Fruit fly (Drosophila melanogaster): Measurements from ENCODE around the gene Rga.

Gene Rga

DNA sequence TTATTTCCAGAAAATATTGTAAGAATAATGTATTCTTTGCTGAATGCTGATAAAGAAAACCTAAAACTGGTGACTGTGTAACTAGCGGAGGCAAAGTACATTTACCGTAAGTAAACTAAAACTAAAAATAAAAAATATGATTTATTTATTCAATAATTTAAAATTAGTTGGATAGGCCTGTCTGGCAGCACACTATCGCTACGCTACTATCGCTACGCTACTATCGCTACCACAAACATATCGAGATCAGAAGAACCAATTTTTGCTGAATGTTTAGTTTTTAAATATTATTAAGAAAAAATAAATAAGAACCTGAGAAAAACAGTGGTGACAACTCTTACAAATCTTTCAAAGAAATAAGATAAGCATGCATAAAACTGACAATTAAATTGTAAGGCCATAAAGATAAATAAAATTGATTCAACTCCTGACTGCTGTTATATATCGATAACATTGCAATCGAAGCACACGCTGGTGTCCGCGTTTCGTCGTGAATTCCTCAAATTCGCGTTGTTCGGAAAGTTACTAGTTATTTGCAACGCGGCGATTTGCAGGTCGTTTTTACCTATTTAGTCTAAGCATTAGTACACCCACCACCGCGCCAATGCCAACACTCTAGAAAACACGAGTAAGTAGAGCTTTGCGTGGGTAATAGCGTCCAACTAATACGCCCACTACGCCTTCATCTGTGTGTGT, 47.4 kb upstream of the Rga start, which contains the start of gene Wdr33 (continued):
- TF ChIP-seq Oli (tag; optimal IDR thresholded peaks at IDR 0.05) (peak; percentile 48), CG17186 (GFP tag; optimal IDR thresholded peaks at IDR 0.05) (no peak), CG34422 (GFP tag; IDR thresholded peaks at IDR 0.05) (peak; percentile 14; the same call in 1 of the 3 replicates), CG8359 (GFP tag; optimal IDR thresholded peaks at IDR 0.05; ENCODE audit: borderline replicate concordance) (no peak), CG7987 (GFP tag; optimal IDR thresholded peaks at IDR 0.05) (no peak), HmgD (GFP tag; optimal IDR thresholded peaks at IDR 0.05) (no peak), CG31224 (GFP tag; IDR thresholded peaks at IDR 0.05) (no peak), crc (GFP tag; optimal IDR thresholded peaks at IDR 0.05) (no peak), CG13424 (tag; optimal IDR thresholded peaks at IDR 0.05) (peak; percentile 56), CG10209 (GFP tag; optimal IDR thresholded peaks at IDR 0.05) (peak; percentile 27), Ada2b (GFP tag; IDR thresholded peaks at IDR 0.05) (no peak), peb (GFP tag; IDR thresholded peaks at IDR 0.05) (no peak), CG1233 (GFP tag; optimal IDR thresholded peaks at IDR 0.05) (no peak), Blimp-1 (GFP tag; optimal IDR thresholded peaks at IDR 0.05) (no peak), CG17361 (GFP tag; IDR thresholded peaks at IDR 0.05) (peak; percentile 65; the same call in 2 of the 3 replicates), CG18599 (GFP tag; optimal IDR thresholded peaks at IDR 0.05) (peak; percentile 12), CG10431 (GFP tag; optimal IDR thresholded peaks at IDR 0.05) (no peak), Ets65A (GFP tag) (no peak), fu2 (GFP tag; optimal IDR thresholded peaks at IDR 0.05) (no peak), onecut (GFP tag; IDR thresholded peaks at IDR 0.05) (no peak), tap (tag; optimal IDR thresholded peaks at IDR 0.05) (peak; percentile 29), CG2120 (GFP tag; optimal IDR thresholded peaks at IDR 0.05) (no peak), croc (GFP tag; conservative IDR thresholded peaks at IDR 0.05) (no peak), Sry-δ (GFP tag; optimal IDR thresholded peaks at IDR 0.05) (peak; percentile 16), Meics (GFP tag; optimal IDR thresholded peaks at IDR 0.05) (peak; percentile 34), ham (GFP tag; IDR thresholded peaks at IDR 0.05) (no peak), Lhr (GFP tag; optimal IDR thresholded peaks at IDR 0.05) (peak; percentile 20), CG30431 (GFP tag; optimal IDR thresholded peaks at IDR 0.05) (no peak), kah (GFP tag; optimal IDR thresholded peaks at IDR 0.05) (no peak), CG3726 (GFP tag; IDR thresholded peaks at IDR 0.05) (no peak), seq (GFP tag; IDR thresholded peaks at IDR 0.05) (no peak), jigr1 (GFP tag; IDR thresholded peaks at IDR 0.05) (peak; percentile 42; the same call in 2 of the 3 replicates), Stat92E (GFP tag; optimal IDR thresholded peaks at IDR 0.05) (no peak), yki (optimal IDR thresholded peaks at IDR 0.05) (no peak), CG4617 (GFP tag; optimal IDR thresholded peaks at IDR 0.05; ENCODE audit: borderline replicate concordance) (no peak), pan (optimal IDR thresholded peaks at IDR 0.05) (no peak), pan (GFP tag; optimal IDR thresholded peaks at IDR 0.05 in 1 of 2, IDR thresholded peaks at IDR 0.05 in 1 of 2) (peak in 1 of 2 experiments; percentile 46), CG31365 (tag; optimal IDR thresholded peaks at IDR 0.05) (no peak), klu (GFP tag; IDR thresholded peaks at IDR 0.05) (no peak), Bdp1 (GFP tag; optimal IDR thresholded peaks at IDR 0.05) (no peak), Nf-YC (tag; optimal IDR thresholded peaks at IDR 0.05) (peak; percentile 31), Drgx (GFP tag; IDR thresholded peaks at IDR 0.05) (peak; percentile 18; the same call in 1 of the 2 replicates), zen2 (GFP tag; IDR thresholded peaks at IDR 0.05; ENCODE audit: partially characterized antibody) (peak; percentile 70; the same call in 1 of the 3 replicates), unc-4 (GFP tag; IDR thresholded peaks at IDR 0.05; ENCODE audit: partially characterized antibody) (peak; percentile 84), chinmo (GFP tag; IDR thresholded peaks at IDR 0.05; ENCODE audit: partially characterized antibody) (peak; percentile 61; the same call in 2 of the 4 replicates), p53 (GFP tag; optimal IDR thresholded peaks at IDR 0.05) (no peak), B-H2 (GFP tag; optimal IDR thresholded peaks at IDR 0.05) (no peak), CG10321 (GFP tag; IDR thresholded peaks at IDR 0.05) (no peak), CG16813 (GFP tag; IDR thresholded peaks at IDR 0.05; ENCODE audit: partially characterized antibody) (peak; percentile 94), Nf-YA (GFP tag; IDR thresholded peaks at IDR 0.05) (no peak)

Data from whole organism, embryonic.